Fruit fly (Drosophila melanogaster) whole organism, embryonic: ENCODE data around the gene Sec13.

Source experiments
- Aef1 ChIP-seq: fragments of 200-800 bp; sonication (Bioruptor generic); IDR thresholded peaks from 3 replicates; pipeline ENCODE4 v1.3.6; 2022; ENCODE audit warnings: missing biosample characterization, missing genetic modification characterization
- Bgb ChIP-seq: fragments of 200-800 bp; sonication (Bioruptor generic); IDR thresholded peaks from 2 replicates; pipeline ENCODE4 v1.3.6; 2022; ENCODE audit warnings: missing biosample characterization, missing genetic modification characterization; ENCODE audit not compliant: partially characterized antibody
- CG10431 ChIP-seq: fragments of 200-800 bp; sonication (Bioruptor generic); optimal IDR thresholded peaks from 3 replicates; lab custom pipeline; 2018; ENCODE audit warnings: missing biosample characterization, mild to moderate bottlenecking, missing genetic modification characterization
- CG10959 ChIP-seq: fragments of 200-800 bp; sonication (Bioruptor generic); IDR thresholded peaks from 2 replicates; pipeline ENCODE4 v1.3.6; 2022; ENCODE audit warnings: missing biosample characterization, missing genetic modification characterization
- CG11093 ChIP-seq: fragments of 200-800 bp; sonication (Bioruptor generic); IDR thresholded peaks from 3 replicates; pipeline ENCODE4 v1.3.6; 2022; ENCODE audit warnings: missing biosample characterization, missing genetic modification characterization
- CG11504 ChIP-seq: fragments of 200-800 bp; sonication (Bioruptor generic); optimal IDR thresholded peaks from 3 replicates; lab custom pipeline; 2019; ENCODE audit warnings: missing biosample characterization, mild to moderate bottlenecking, missing genetic modification characterization, moderate library complexity
- CG11695 ChIP-seq: fragments of 200-800 bp; sonication (Bioruptor generic); IDR thresholded peaks from 3 replicates; pipeline ENCODE4 v1.3.6; 2022; ENCODE audit warnings: missing biosample characterization, missing genetic modification characterization
- CG12236 ChIP-seq: fragments of 200-800 bp; sonication (Bioruptor generic); optimal IDR thresholded peaks from 2 replicates; lab custom pipeline; 2016; ENCODE audit warnings: missing biosample characterization, missing genetic modification characterization
- CG14050 ChIP-seq: fragments of 200-800 bp; sonication (Bioruptor generic); IDR thresholded peaks from 3 replicates; pipeline ENCODE4 v1.3.6; 2022; ENCODE audit warnings: missing biosample characterization, missing genetic modification characterization
- CG15696 ChIP-seq: fragments of 200-800 bp; sonication (Bioruptor generic); optimal IDR thresholded peaks from 2 replicates; lab custom pipeline; 2019; ENCODE audit warnings: missing biosample characterization, mild to moderate bottlenecking, missing genetic modification characterization, moderate library complexity
- CG18599 ChIP-seq: fragments of 200-800 bp; sonication (Bioruptor generic); optimal IDR thresholded peaks from 3 replicates; lab custom pipeline; 2017; ENCODE audit warnings: missing biosample characterization, missing genetic modification characterization, mild to moderate bottlenecking, moderate library complexity, missing genetic modification reagents
- CG3407 ChIP-seq: fragments of 200-800 bp; sonication (Bioruptor generic); optimal IDR thresholded peaks from 2 replicates; lab custom pipeline; 2018; ENCODE audit warnings: missing biosample characterization, mild to moderate bottlenecking, missing genetic modification characterization
- CG34422 ChIP-seq: fragments of 200-800 bp; sonication (Bioruptor generic); IDR thresholded peaks from 3 replicates; pipeline ENCODE4 v1.3.6; 2022; ENCODE audit warnings: missing biosample characterization, missing genetic modification characterization
- CG4820 ChIP-seq: fragments of 200-800 bp; sonication (Bioruptor generic); optimal IDR thresholded peaks from 3 replicates; lab custom pipeline; 2016; ENCODE audit warnings: missing biosample characterization, missing genetic modification characterization
- CG5953 ChIP-seq: fragments of 200-800 bp; sonication (Bioruptor generic); IDR thresholded peaks from 2 replicates; pipeline ENCODE4 v1.3.6; 2022; ENCODE audit warnings: missing biosample characterization, missing genetic modification characterization
- CG6791 ChIP-seq: fragments of 200-800 bp; sonication (Bioruptor generic); IDR thresholded peaks from 3 replicates; pipeline ENCODE4 v1.3.6; 2022; ENCODE audit warnings: missing biosample characterization, missing genetic modification characterization; ENCODE audit not compliant: partially characterized antibody
- CG6813 ChIP-seq: fragments of 200-800 bp; sonication (Bioruptor generic); optimal IDR thresholded peaks from 2 replicates; lab custom pipeline; 2017; ENCODE audit warnings: missing biosample characterization, missing genetic modification characterization, mild to moderate bottlenecking, moderate library complexity, missing genetic modification reagents
- CG7271 ChIP-seq: fragments of 200-800 bp; sonication (Bioruptor generic); optimal IDR thresholded peaks from 2 replicates; lab custom pipeline; 2018; ENCODE audit warnings: missing biosample characterization, mild to moderate bottlenecking, missing genetic modification characterization, moderate library complexity
- CG7745 ChIP-seq: fragments of 200-800 bp; sonication (Bioruptor generic); optimal IDR thresholded peaks from 2 replicates; lab custom pipeline; 2018; ENCODE audit warnings: missing biosample characterization, mild to moderate bottlenecking, missing genetic modification characterization, moderate library complexity
- Camta ChIP-seq: fragments of 200-800 bp; sonication (Bioruptor generic); optimal IDR thresholded peaks from 2 replicates; lab custom pipeline; 2016; ENCODE audit warnings: missing biosample characterization, missing genetic modification characterization
- Doc2 ChIP-seq: fragments of 200-800 bp; sonication (Bioruptor generic); IDR thresholded peaks from 2 replicates; pipeline ENCODE4 v1.3.6; 2022; ENCODE audit warnings: missing biosample characterization, missing genetic modification characterization
- Fer3 ChIP-seq: fragments of 200-800 bp; sonication (Bioruptor generic); optimal IDR thresholded peaks from 2 replicates; lab custom pipeline; 2018; ENCODE audit warnings: missing biosample characterization, mild to moderate bottlenecking, missing genetic modification characterization, moderate library complexity
- Gug ChIP-seq: fragments of 200-800 bp; sonication (Bioruptor generic); IDR thresholded peaks from 4 replicates; pipeline ENCODE4 v1.3.6; 2022; ENCODE audit warnings: missing biosample characterization, missing genetic modification characterization
- HLH3B ChIP-seq: fragments of 200-800 bp; sonication (Bioruptor generic); IDR thresholded peaks from 2 replicates; pipeline ENCODE4 v1.3.6; 2022; ENCODE audit warnings: missing biosample characterization, missing genetic modification characterization
- HLH54F ChIP-seq: fragments of 200-800 bp; sonication (Bioruptor generic); optimal IDR thresholded peaks from 3 replicates; lab custom pipeline; 2016; ENCODE audit warnings: missing biosample characterization, missing genetic modification characterization
- Hmr ChIP-seq: fragments of 200-800 bp; sonication (Bioruptor generic); optimal IDR thresholded peaks from 3 replicates; lab custom pipeline; 2017; ENCODE audit warnings: mild to moderate bottlenecking, missing biosample characterization, missing genetic modification reagents, missing genetic modification characterization
- Neu2 ChIP-seq: fragments of 200-800 bp; sonication (Bioruptor generic); optimal IDR thresholded peaks from 3 replicates; lab custom pipeline; 2016; ENCODE audit warnings: missing biosample characterization, missing genetic modification characterization, borderline replicate concordance
- Nf-YA ChIP-seq: fragments of 200-800 bp; sonication (Bioruptor generic); IDR thresholded peaks from 2 replicates; pipeline ENCODE4 v1.3.6; 2022; ENCODE audit warnings: missing biosample characterization, missing genetic modification characterization
- Vsx1 ChIP-seq: fragments of 200-800 bp; sonication (Bioruptor generic); optimal IDR thresholded peaks from 2 replicates; lab custom pipeline; 2017; ENCODE audit warnings: missing biosample characterization, mild to moderate bottlenecking, missing genetic modification characterization, missing genetic modification reagents
- Xrp1 ChIP-seq: fragments of 200-800 bp; sonication (Bioruptor generic); IDR thresholded peaks from 2 replicates; pipeline ENCODE4 v1.3.6; 2022; ENCODE audit warnings: missing biosample characterization, missing genetic modification characterization
- ash1 ChIP-seq: fragments of 200-800 bp; sonication (Bioruptor generic); optimal IDR thresholded peaks from 2 replicates; lab custom pipeline; 2018; ENCODE audit warnings: missing biosample characterization, mild to moderate bottlenecking, missing genetic modification characterization
- bsh ChIP-seq, 2 experiments: fragments of 200-800 bp; sonication (Bioruptor generic); optimal IDR thresholded peaks; 2 replicates each; lab custom pipeline; 2017 to 2018; ENCODE audit warnings: mild to moderate bottlenecking in 2 of 2, missing biosample characterization in 2 of 2, missing genetic modification characterization in 2 of 2, moderate library complexity in 1 of 2
- chm ChIP-seq: fragments of 200-800 bp; sonication (Bioruptor generic); IDR thresholded peaks from 2 replicates; pipeline ENCODE4 v1.3.6; 2022; ENCODE audit warnings: missing biosample characterization, missing genetic modification characterization
- croc ChIP-seq: fragments of 200-800 bp; sonication (Bioruptor generic); conservative IDR thresholded peaks from 3 replicates; pipeline ENCODE4 v1.3.6; 2022; ENCODE audit warnings: missing biosample characterization, missing genetic modification characterization
- dati ChIP-seq: fragments of 200-800 bp; sonication (Bioruptor generic); IDR thresholded peaks from 2 replicates; pipeline ENCODE4 v1.3.6; 2022; ENCODE audit warnings: missing biosample characterization, missing genetic modification characterization
- dmrt99B ChIP-seq: fragments of 200-800 bp; sonication (Bioruptor generic); optimal IDR thresholded peaks from 2 replicates; lab custom pipeline; 2018; ENCODE audit warnings: missing biosample characterization, mild to moderate bottlenecking, missing genetic modification characterization, moderate library complexity
- her ChIP-seq: fragments of 200-800 bp; sonication (Bioruptor generic); optimal IDR thresholded peaks from 2 replicates; lab custom pipeline; 2016; ENCODE audit warnings: missing biosample characterization, missing genetic modification characterization
- kah ChIP-seq: fragments of 200-800 bp; sonication (Bioruptor generic); optimal IDR thresholded peaks from 2 replicates; lab custom pipeline; 2018; ENCODE audit warnings: missing biosample characterization, mild to moderate bottlenecking, missing genetic modification characterization
- lilli ChIP-seq: fragments of 200-800 bp; sonication (Bioruptor generic); optimal IDR thresholded peaks from 3 replicates; lab custom pipeline; 2016; ENCODE audit warnings: missing biosample characterization, missing genetic modification characterization
- odd ChIP-seq: fragments of 200-800 bp; sonication (Bioruptor generic); optimal IDR thresholded peaks from 2 replicates; lab custom pipeline; 2017; ENCODE audit warnings: missing biosample characterization, mild to moderate bottlenecking, missing genetic modification characterization
- pfk ChIP-seq: fragments of 200-800 bp; sonication (Bioruptor generic); optimal IDR thresholded peaks from 2 replicates; lab custom pipeline; 2018; ENCODE audit warnings: missing biosample characterization, mild to moderate bottlenecking, missing genetic modification characterization, moderate library complexity
- prd ChIP-seq, 3 experiments: fragments of >200 bp in 2 of 3; fragments of 200-800 bp in 1 of 3; sonication (Bioruptor generic) in 1 of 3; optimal IDR thresholded peaks in 2 of 3; IDR thresholded peaks in 1 of 3; 2 replicates in 2 of 3; 3 replicates in 1 of 3; pipeline versions ENCODE4 v1.3.6 to Lab custom; 2017 to 2022; ENCODE audit warnings: missing biosample characterization in 1 of 3, missing genetic modification characterization in 1 of 3
- pros ChIP-seq: fragments of 200-800 bp; sonication (Bioruptor generic); optimal IDR thresholded peaks from 3 replicates; lab custom pipeline; 2019; ENCODE audit warnings: missing biosample characterization, mild to moderate bottlenecking, missing genetic modification characterization, moderate library complexity
- ranshi ChIP-seq: fragments of 200-800 bp; sonication (Bioruptor generic); IDR thresholded peaks from 2 replicates; pipeline ENCODE4 v1.3.6; 2022; ENCODE audit warnings: missing biosample characterization, missing genetic modification characterization
- rib ChIP-seq: fragments of 200-800 bp; sonication (Bioruptor generic); IDR thresholded peaks from 2 replicates; pipeline ENCODE4 v1.3.6; 2022; ENCODE audit warnings: missing biosample characterization, missing genetic modification characterization
- so ChIP-seq: fragments of 200-800 bp; sonication (Bioruptor generic); IDR thresholded peaks from 3 replicates; pipeline ENCODE4 v1.3.6; 2022; ENCODE audit warnings: missing biosample characterization, missing genetic modification characterization
- tio ChIP-seq: fragments of 200-800 bp; sonication (Bioruptor generic); optimal IDR thresholded peaks from 2 replicates; lab custom pipeline; 2017; ENCODE audit warnings: missing biosample characterization, missing genetic modification characterization, inconsistent platforms
- wdn ChIP-seq: fragments of 200-800 bp; sonication (Bioruptor generic); IDR thresholded peaks from 2 replicates; pipeline ENCODE4 v1.3.6; 2022; ENCODE audit warnings: missing biosample characterization, missing genetic modification characterization
- yki ChIP-seq: fragments of >200 bp; optimal IDR thresholded peaks from 3 replicates; lab custom pipeline; 2018
- zen2 ChIP-seq: fragments of 200-800 bp; sonication (Bioruptor generic); IDR thresholded peaks from 3 replicates; pipeline ENCODE4 v1.3.6; 2022; ENCODE audit warnings: missing biosample characterization, missing genetic modification characterization; ENCODE audit not compliant: partially characterized antibody

The Sec13 gene

DNA sequence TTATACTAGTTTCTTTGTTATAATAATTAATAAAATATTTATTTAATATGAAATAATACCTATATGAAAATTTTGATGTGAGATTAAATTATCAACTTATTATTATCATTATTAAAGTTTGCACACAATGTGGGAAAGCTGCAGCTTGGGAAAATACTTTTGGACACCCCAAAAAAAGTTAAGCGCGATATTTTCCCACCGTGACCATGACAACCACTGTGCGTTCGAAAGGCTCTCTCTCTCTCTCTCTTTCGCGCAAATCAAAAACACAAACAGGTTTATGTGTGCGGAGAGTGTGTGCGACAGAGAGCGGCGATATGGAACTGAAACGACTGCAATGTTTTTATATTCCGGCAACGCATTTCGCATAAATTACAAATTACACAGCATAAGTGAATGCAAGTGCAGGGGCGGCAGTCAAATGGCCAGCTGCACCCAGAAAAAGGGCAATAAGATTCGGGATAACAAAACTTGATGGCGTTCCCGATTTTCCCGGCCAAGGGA, 9.1 kb upstream of the Sec13 start (continued):
- TF ChIP-seq zen2 (no peak), CG34422 (0 out of 3 replicates have a peak, but pooled peaks have one; percentile 32), Hmr (GFP tag; lab: Kevin White, UChicago) (peak; percentile 46), Camta (GFP tag; lab: Kevin White, UChicago) (no peak), Bgb (GFP tag; lab: Robert Waterston, UW) (no peak), odd (no peak), CG11093 (GFP tag; lab: Robert Waterston, UW) (no peak), Neu2 (GFP tag; lab: Kevin White, UChicago) (no peak), pfk (no peak), prd (optimal IDR thresholded peaks at IDR 0.05; lab: Kevin White, UChicago) (no peak), prd (GFP tag; IDR thresholded peaks at IDR 0.05; lab: Robert Waterston, UW) (peak; percentile 65; the same call in 2 of the 3 replicates), Gug (peak; percentile 67; the same call in 3 of the 4 replicates), CG10959 (GFP tag; lab: Robert Waterston, UW) (no peak), CG3407 (GFP tag; lab: Kevin White, UChicago) (no peak), CG14050 (GFP tag; lab: Robert Waterston, UW) (no peak), CG7745 (no peak), Nf-YA (GFP tag; lab: Robert Waterston, UW) (no peak), bsh (GFP tag; optimal IDR thresholded peaks at IDR 0.05; lab: Kevin White, UChicago) (peak in 1 of 2 experiments; percentile 51), CG10431 (GFP tag; lab: Kevin White, UChicago) (no peak), Vsx1 (GFP tag; lab: Kevin White, UChicago) (no peak), her (GFP tag; lab: Kevin White, UChicago) (no peak), dmrt99B (tag; lab: Kevin White, UChicago) (peak; percentile 69), chm (GFP tag; lab: Robert Waterston, UW) (0 out of 2 replicates have a peak, but pooled peaks have one; percentile 36), CG7271 (tag; lab: Kevin White, UChicago) (no peak), lilli (GFP tag; lab: Kevin White, UChicago) (peak; percentile 10), CG11504 (peak; percentile 70), CG6813 (GFP tag; lab: Kevin White, UChicago) (peak; percentile 11), croc (GFP tag; lab: Robert Waterston, UW) (no peak), HLH54F (GFP tag; lab: Kevin White, UChicago) (no peak), tio (GFP tag; lab: Kevin White, UChicago) (no peak), kah (GFP tag; lab: Kevin White, UChicago) (no peak), CG12236 (GFP tag; lab: Kevin White, UChicago) (no peak), rib (GFP tag; lab: Robert Waterston, UW) (no peak), so (no peak), CG5953 (peak; percentile 29; the same call in 1 of the 2 replicates), CG4820 (peak; percentile 1), pros (no peak), Fer3 (tag; lab: Kevin White, UChicago) (no peak), Doc2 (GFP tag; lab: Robert Waterston, UW) (no peak), dati (GFP tag; lab: Robert Waterston, UW) (no peak), CG18599 (peak; percentile 2), CG11695 (GFP tag; lab: Robert Waterston, UW) (peak; percentile 61; the same call in 2 of the 3 replicates), CG6791 (GFP tag; lab: Robert Waterston, UW) (no peak), CG15696 (tag; lab: Kevin White, UChicago) (peak; percentile 68), Aef1 (GFP tag; lab: Robert Waterston, UW) (0 out of 3 replicates have a peak, but pooled peaks have one; percentile 23), wdn (GFP tag; lab: Robert Waterston, UW) (no peak), HLH3B (no peak), Xrp1 (peak; percentile 74), ash1 (GFP tag; lab: Kevin White, UChicago) (no peak), ranshi (GFP tag; lab: Robert Waterston, UW) (peak; percentile 36; the same call in 1 of the 2 replicates), yki (lab: Kevin White, UChicago) (no peak)
